Worm (Caenorhabditis elegans): ENCODE measurements around the gene F47C12.13.

- no peak for TF ChIP-seq pqm-1 (tag; optimal IDR thresholded peaks at IDR 0.05)
- TF ChIP-seq nhr-11 (tag; optimal IDR thresholded peaks at IDR 0.05): no peak
- no peak for TF ChIP-seq dve-1 (tag; optimal IDR thresholded peaks at IDR 0.05)
- TF ChIP-seq dmd-4 (tag; optimal IDR thresholded peaks at IDR 0.05; ENCODE audit: borderline replicate concordance): no peak
- no peak for TF ChIP-seq pat-9 (tag; optimal IDR thresholded peaks at IDR 0.05)
- no peak for TF ChIP-seq eyg-1 (tag; optimal IDR thresholded peaks at IDR 0.05)
- no peak for TF ChIP-seq ceh-14 (tag; optimal IDR thresholded peaks at IDR 0.05)
- no peak for TF ChIP-seq ceh-22 (tag; optimal IDR thresholded peaks at IDR 0.05)
- TF ChIP-seq T23F11.4 (GFP tag; optimal IDR thresholded peaks at IDR 0.05): no peak
- no peak for TF ChIP-seq ttx-3 (tag; optimal IDR thresholded peaks at IDR 0.05)
Observed at ce11 chrIV:4027106-4027888, 33.1 kb upstream of the F47C12.13 start.

All from whole organism, late embryonic.